Fruit fly (Drosophila melanogaster): ENCODE measurements around the gene mRpL20.

DNA sequence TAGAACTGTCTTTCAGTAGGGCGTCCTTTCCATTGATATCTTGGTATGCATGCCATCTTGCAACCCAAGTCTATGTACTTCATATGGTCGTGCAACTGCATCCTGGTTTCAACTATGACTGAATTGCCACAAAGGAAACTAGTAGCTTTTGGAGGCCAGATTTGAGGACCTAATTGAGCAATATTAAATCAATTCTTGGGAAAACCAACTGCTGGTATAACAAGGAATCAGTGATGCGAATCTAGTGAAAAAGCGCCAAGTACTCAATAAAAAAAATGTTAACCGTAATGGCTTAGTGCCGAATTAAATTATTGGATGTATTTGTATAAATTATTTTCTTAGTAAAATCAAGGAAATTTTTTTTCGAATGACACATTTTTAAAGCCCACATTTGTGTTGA is 50.0 kb downstream of the mRpL20 start, which contains the start of gene Or69a:
- TF ChIP-seq insv (optimal IDR thresholded peaks at IDR 0.05) (no peak), h (optimal IDR thresholded peaks at IDR 0.05) (no peak)
